Worm (Caenorhabditis elegans) whole organism, L4 larva: ENCODE results near the gene lim-8.
A peak's percentile ranks its signal among the peaks of the same experiment; 100 is the strongest.

ENCODE experiments used
- F10B5.3 ChIP-seq: sonication (generic microtip); optimal IDR thresholded peaks from 2 replicates; lab custom pipeline; 2016; ENCODE audit warnings: mild to moderate bottlenecking, missing genetic modification characterization, missing compliant biosample characterization
- aha-1 ChIP-seq: fragments of 150-350 bp; peaks from one replicate; lab custom pipeline; 2014; ENCODE audit warnings: missing biosample characterization, missing genetic modification characterization
- ama-1 ChIP-seq: fragments of 150-350 bp; optimal IDR thresholded peaks from 2 replicates; lab custom pipeline; 2014; ENCODE audit warnings: inconsistent platforms, mixed read lengths
- arid-1 ChIP-seq: fragments of 200-800 bp; sonication (Bioruptor generic); conservative IDR thresholded peaks from 2 replicates; pipeline ENCODE4 v1.3.6; 2022; ENCODE audit warnings: missing genetic modification reagents, missing genetic modification characterization, missing compliant biosample characterization
- ceh-44 ChIP-seq: fragments of 200-800 bp; sonication (Bioruptor generic); IDR thresholded peaks from 2 replicates; pipeline ENCODE4 v1.3.6; 2022; ENCODE audit warnings: missing genetic modification reagents, missing genetic modification characterization, missing compliant biosample characterization
- dmd-6 ChIP-seq: fragments of 200-800 bp; sonication (Bioruptor generic); IDR thresholded peaks from 2 replicates; pipeline ENCODE4 v1.3.6; 2022; ENCODE audit warnings: missing genetic modification reagents, missing genetic modification characterization, missing compliant biosample characterization
- dpl-1 ChIP-seq: fragments of 150-350 bp; optimal IDR thresholded peaks from 2 replicates; lab custom pipeline; 2014; ENCODE audit warnings: missing biosample characterization, missing genetic modification reagents, missing genetic modification characterization
- dve-1 ChIP-seq: sonication (generic microtip); optimal IDR thresholded peaks from 2 replicates; lab custom pipeline; 2017; ENCODE audit warnings: antibody characterized with exemption, mild to moderate bottlenecking, missing genetic modification characterization, missing compliant biosample characterization; ENCODE audit not compliant: insufficient read depth
- egl-27 ChIP-seq: sonication (generic microtip); optimal IDR thresholded peaks from 3 replicates; lab custom pipeline; 2017; ENCODE audit warnings: missing biosample characterization, missing genetic modification reagents, missing genetic modification characterization
- fos-1 ChIP-seq: fragments of 150-350 bp; optimal IDR thresholded peaks from 2 replicates; lab custom pipeline; 2014; ENCODE audit warnings: missing biosample characterization, missing genetic modification characterization
- gei-8 ChIP-seq: fragments of 200-800 bp; sonication (Bioruptor generic); optimal IDR thresholded peaks from 2 replicates; lab custom pipeline; 2018; ENCODE audit warnings: mild to moderate bottlenecking, missing genetic modification characterization, missing compliant biosample characterization
- hlh-11 ChIP-seq: fragments of 200-800 bp; sonication (Bioruptor generic); optimal IDR thresholded peaks from 2 replicates; lab custom pipeline; 2018; ENCODE audit warnings: mild to moderate bottlenecking, missing genetic modification characterization, missing compliant biosample characterization
- lim-7 ChIP-seq: fragments of 200-800 bp; sonication (Bioruptor generic); IDR thresholded peaks from 2 replicates; pipeline ENCODE4 v1.3.6; 2022; ENCODE audit warnings: missing genetic modification characterization, missing compliant biosample characterization
- lin-1 ChIP-seq: fragments of 200-800 bp; sonication (Bioruptor generic); IDR thresholded peaks from 2 replicates; pipeline ENCODE4 v1.3.6; 2022; ENCODE audit warnings: missing genetic modification reagents, missing genetic modification characterization, missing compliant biosample characterization
- lin-29 ChIP-seq: fragments of 200-800 bp; sonication (Bioruptor generic); IDR thresholded peaks from 2 replicates; pipeline ENCODE4 v1.3.6; 2022; ENCODE audit warnings: missing genetic modification reagents, missing genetic modification characterization, missing compliant biosample characterization
- lsy-2 ChIP-seq, 2 experiments: fragments of 150-350 bp in 1 of 2; sonication (generic microtip) in 1 of 2; optimal IDR thresholded peaks; 2 replicates each; lab custom pipeline; 2014 to 2017; ENCODE audit warnings: missing biosample characterization in 2 of 2, missing genetic modification characterization in 2 of 2
- mdl-1 ChIP-seq, 2 experiments: fragments of 150-350 bp in 1 of 2; sonication (generic microtip) in 1 of 2; optimal IDR thresholded peaks; 2 replicates each; lab custom pipeline; 2014 to 2017; ENCODE audit warnings: missing biosample characterization in 2 of 2, missing genetic modification characterization in 2 of 2
- mep-1 ChIP-seq: fragments of 150-350 bp; sonication (generic microtip); optimal IDR thresholded peaks from 3 replicates; lab custom pipeline; 2014; ENCODE audit warnings: missing biosample characterization, missing genetic modification characterization
- mxl-2 ChIP-seq: fragments of 200-800 bp; sonication (Bioruptor generic); conservative IDR thresholded peaks from 2 replicates; pipeline ENCODE4 v1.3.6; 2022; ENCODE audit warnings: missing genetic modification reagents, missing genetic modification characterization, missing compliant biosample characterization
- nhr-237 ChIP-seq: sonication (generic microtip); optimal IDR thresholded peaks from 2 replicates; lab custom pipeline; 2017; ENCODE audit warnings: missing biosample characterization, missing genetic modification characterization
- nhr-25 ChIP-seq: sonication (generic microtip); optimal IDR thresholded peaks from 2 replicates; lab custom pipeline; 2017; ENCODE audit warnings: missing genetic modification characterization, mild to moderate bottlenecking, missing compliant biosample characterization, antibody characterized with exemption, moderate library complexity, borderline replicate concordance; ENCODE audit not compliant: insufficient read depth
- nhr-28 ChIP-seq: fragments of 150-350 bp; optimal IDR thresholded peaks from 2 replicates; lab custom pipeline; 2014; ENCODE audit warnings: missing biosample characterization, missing genetic modification characterization
- nhr-41 ChIP-seq: fragments of 200-800 bp; sonication (Bioruptor generic); IDR thresholded peaks from 2 replicates; pipeline ENCODE4 v1.3.6; 2022; ENCODE audit warnings: missing genetic modification reagents, missing genetic modification characterization, missing compliant biosample characterization
- nhr-6 ChIP-seq: fragments of 150-350 bp; optimal IDR thresholded peaks from 2 replicates; lab custom pipeline; 2014; ENCODE audit warnings: missing biosample characterization, missing genetic modification characterization
- nhr-76 ChIP-seq: fragments of 150-350 bp; optimal IDR thresholded peaks from 2 replicates; lab custom pipeline; 2014; ENCODE audit warnings: missing biosample characterization, missing genetic modification characterization
- pqm-1 ChIP-seq: sonication (generic microtip); optimal IDR thresholded peaks from 2 replicates; lab custom pipeline; 2017; ENCODE audit warnings: missing biosample characterization, missing genetic modification characterization
- saeg-2 ChIP-seq: fragments of 200-800 bp; sonication (Bioruptor generic); IDR thresholded peaks from 2 replicates; pipeline ENCODE4 v1.3.6; 2022; ENCODE audit warnings: missing genetic modification reagents, missing genetic modification characterization, missing compliant biosample characterization
- unc-130 ChIP-seq: sonication (generic microtip); optimal IDR thresholded peaks from 2 replicates; lab custom pipeline; 2016; ENCODE audit warnings: missing genetic modification reagents, missing genetic modification characterization, missing compliant biosample characterization
- unc-62 ChIP-seq, 3 experiments: fragments of 150-350 bp in 1 of 3; sonication (generic microtip); optimal IDR thresholded peaks in 2 of 3; peaks in 1 of 3; 1 replicate in 1 of 3; 2 replicates in 2 of 3; lab custom pipeline; 2014 to 2017; ENCODE audit warnings: missing biosample characterization in 3 of 3, missing genetic modification characterization in 3 of 3, missing genetic modification reagents in 3 of 3, missing genotype in 1 of 3
- zfp-2 ChIP-seq: sonication (generic microtip); optimal IDR thresholded peaks from 2 replicates; lab custom pipeline; 2016; ENCODE audit warnings: mild to moderate bottlenecking, missing genetic modification characterization, missing compliant biosample characterization

lim-8 gene

DNA sequence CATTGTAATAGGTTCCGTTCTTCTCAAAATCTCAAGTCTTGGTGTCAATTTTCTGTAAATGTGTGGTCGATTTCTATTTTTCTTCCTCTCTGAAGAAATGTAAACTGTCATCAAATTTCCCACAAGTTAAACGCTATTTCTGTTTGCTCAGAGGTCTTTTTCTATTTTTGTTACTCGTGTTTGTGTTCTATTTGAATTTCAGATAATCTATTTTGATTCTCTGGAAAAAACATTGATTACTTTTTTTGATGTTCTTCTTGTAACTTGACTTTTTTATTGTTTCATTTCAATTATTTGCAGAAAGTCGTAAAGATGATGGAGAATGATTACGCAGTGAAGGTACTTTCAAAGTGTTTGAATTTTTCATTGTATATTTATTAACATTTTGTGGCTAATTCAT is at the start of gene lim-8:
lim-8 (plus strand) TSS at position 301 of the 400 bp plus-strand sequence.
- TF ChIP-seq fos-1 (tag; lab: Kevin White, UChicago) (no peak), unc-62 (GFP tag; optimal IDR thresholded peaks at IDR 0.05 in 1 of 2; lab: Kevin White, UChicago) (peak in 1 of 2 experiments; percentile 51), unc-62 (tag; optimal IDR thresholded peaks at IDR 0.05; lab: Kevin White, UChicago) (no peak)

- TF ChIP-seq unc-62 (GFP tag; optimal IDR thresholded peaks at IDR 0.05 in 1 of 2; lab: Kevin White, UChicago) (peak in 1 of 2 experiments; percentile 96), unc-62 (tag; optimal IDR thresholded peaks at IDR 0.05; lab: Kevin White, UChicago) (no peak), gei-8 (GFP tag; lab: Kevin White, UChicago) (no peak)
Observed at ce11 chrIII:6756769-6757168, 45.8 kb upstream of the lim-8 start.

DNA sequence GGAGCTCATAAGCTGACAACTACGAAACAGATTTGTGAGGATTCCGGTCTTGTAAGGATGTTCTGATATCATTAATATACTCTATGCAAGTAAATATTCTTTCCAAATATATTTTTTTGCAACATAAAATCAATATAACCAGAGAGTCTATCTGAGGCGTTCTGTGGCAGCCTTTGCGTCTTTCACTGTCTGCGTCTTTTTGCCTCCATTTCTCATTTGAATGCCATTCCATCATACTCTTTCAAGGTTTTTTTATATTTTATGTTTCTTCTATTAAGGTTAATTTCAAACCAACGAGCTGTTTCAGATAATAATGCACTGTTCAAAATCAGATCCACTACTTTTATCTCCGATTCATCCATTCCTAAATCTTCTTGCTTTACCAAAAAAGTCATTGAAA is 7.3 kb upstream of the lim-8 start, which contains the start of gene R05H11.1:
R05H11.1 (plus strand) TSS at position 301 of the 400 bp plus-strand sequence.
- no peak for TF ChIP-seq F10B5.3 (tag; lab: Kevin White, UChicago)
- no peak for TF ChIP-seq unc-130 (GFP tag; lab: Kevin White, UChicago)
- TF ChIP-seq unc-62 (GFP tag; optimal IDR thresholded peaks at IDR 0.05 in 1 of 2; lab: Kevin White, UChicago), result peak in 1 of 2 experiments; percentile 65
- no peak for TF ChIP-seq unc-62 (tag; optimal IDR thresholded peaks at IDR 0.05; lab: Kevin White, UChicago)
- TF ChIP-seq nhr-41, result no peak

- peak; percentile 58 for TF ChIP-seq nhr-25 (tag; lab: Kevin White, UChicago)
- TF ChIP-seq lsy-2 (tag; optimal IDR thresholded peaks at IDR 0.05; lab: Kevin White, UChicago), result peak in 1 of 2 experiments; percentile 45
- peak in 1 of 2 experiments; percentile 7 for TF ChIP-seq unc-62 (GFP tag; optimal IDR thresholded peaks at IDR 0.05 in 1 of 2; lab: Kevin White, UChicago)
- TF ChIP-seq unc-62 (tag; optimal IDR thresholded peaks at IDR 0.05; lab: Kevin White, UChicago), result no peak
- no peak for TF ChIP-seq saeg-2 (GFP tag; lab: Robert Waterston, UW)
- peak; percentile 41 for TF ChIP-seq dpl-1
- TF ChIP-seq hlh-11 (tag; lab: Kevin White, UChicago), result peak; percentile 76
- peak; percentile 74 for TF ChIP-seq aha-1 (tag; lab: Kevin White, UChicago)
- TF ChIP-seq nhr-28 (tag; lab: Kevin White, UChicago), result peak; percentile 56
- TF ChIP-seq nhr-76 (tag; lab: Kevin White, UChicago), result no peak
- TF ChIP-seq egl-27 (tag; lab: Kevin White, UChicago), result no peak
- TF ChIP-seq mdl-1 (tag; optimal IDR thresholded peaks at IDR 0.05; lab: Kevin White, UChicago), result peak in 1 of 2 experiments; percentile 9
- TF ChIP-seq, all 104 proteins: peak for 8
Observed at ce11 chrIII:6797965-6798364, 4.6 kb upstream of the lim-8 start, which contains the start of gene R05H11.2. TSS of gene R05H11.2 (plus strand) at chrIII:6798297.

DNA sequence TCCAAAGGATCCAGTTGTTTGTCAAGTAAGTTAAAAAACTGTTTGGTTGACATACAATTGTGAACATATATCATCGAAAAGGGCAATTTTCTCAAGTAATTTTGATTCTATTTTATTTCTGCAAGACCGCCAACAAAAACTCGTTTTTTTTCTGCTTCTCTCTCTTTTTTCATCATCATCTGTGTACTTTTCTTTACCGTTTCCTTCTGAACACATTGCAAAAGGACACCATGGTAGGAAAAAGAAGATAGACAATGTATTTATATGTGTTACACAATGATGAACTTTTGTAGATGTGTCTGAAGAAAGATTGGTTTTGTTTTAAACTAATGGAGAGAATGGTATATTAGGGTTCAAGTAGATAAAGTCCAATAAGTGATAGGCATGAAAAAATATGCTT is 3.7 kb upstream of the lim-8 start:
- TF ChIP-seq aha-1 (tag; lab: Kevin White, UChicago) (peak; percentile 34), nhr-28 (tag; lab: Kevin White, UChicago) (peak; percentile 29), arid-1 (GFP tag; lab: Robert Waterston, UW) (no peak)

DNA sequence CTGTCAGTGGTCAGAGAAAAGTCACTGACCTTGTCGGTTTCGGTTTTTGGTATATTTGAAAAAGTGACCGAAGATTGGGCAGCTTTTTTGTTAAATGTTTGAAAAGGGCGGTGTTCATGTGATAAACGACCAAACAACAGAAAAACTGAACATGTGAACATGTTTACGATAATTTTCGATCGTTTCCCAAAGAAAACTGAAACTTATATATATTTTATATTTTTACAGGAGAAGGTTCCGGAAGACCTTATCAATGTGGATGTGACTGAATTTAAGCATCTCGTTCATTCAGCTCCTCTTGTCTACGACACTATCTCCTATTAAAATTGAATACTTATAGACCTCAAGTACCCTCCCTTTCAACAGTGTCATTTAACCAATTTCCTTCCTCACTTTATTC is 2.9 kb upstream of the lim-8 start:
- no peak for TF ChIP-seq nhr-76 (tag; lab: Kevin White, UChicago)
- peak; percentile 52 for TF ChIP-seq aha-1 (tag; lab: Kevin White, UChicago)
- TF ChIP-seq mxl-2 (GFP tag; lab: Robert Waterston, UW), result no peak
- peak; percentile 12 for TF ChIP-seq nhr-28 (tag; lab: Kevin White, UChicago)

DNA sequence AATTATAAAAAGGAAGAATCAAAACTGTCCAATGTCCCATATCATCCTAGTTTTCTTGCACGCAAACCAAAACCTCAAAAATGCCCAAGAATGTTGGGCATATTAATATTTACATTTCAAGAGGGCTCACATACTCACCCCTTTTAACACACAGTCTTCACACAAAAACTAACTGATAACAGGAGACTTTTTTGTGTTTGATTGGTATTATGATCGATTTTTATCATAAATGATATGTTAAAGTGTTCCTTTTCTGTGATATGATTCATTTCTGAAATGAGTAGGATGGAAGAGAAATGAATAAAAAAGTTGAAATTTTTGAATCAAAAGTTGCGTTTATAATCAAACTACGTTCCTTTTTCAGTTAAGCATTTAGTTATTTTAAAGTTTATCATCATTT is 519 bp downstream of the lim-8 start:
- TF ChIP-seq nhr-76 (tag; lab: Kevin White, UChicago) (no peak), lim-7 (GFP tag; lab: Robert Waterston, UW) (no peak), aha-1 (tag; lab: Kevin White, UChicago) (peak; percentile 36), nhr-237 (tag; lab: Kevin White, UChicago) (no peak), mep-1 (tag; lab: Kevin White, UChicago) (peak; percentile 1), lin-29 (GFP tag; lab: Robert Waterston, UW) (no peak), dmd-6 (GFP tag; lab: Robert Waterston, UW) (peak; percentile 19; the same call in 1 of the 2 replicates), nhr-6 (tag; lab: Kevin White, UChicago) (peak; percentile 3), dve-1 (tag; lab: Kevin White, UChicago) (peak; percentile 17), zfp-2 (tag; lab: Kevin White, UChicago) (no peak), nhr-28 (tag; lab: Kevin White, UChicago) (peak; percentile 61), ceh-44 (GFP tag; lab: Robert Waterston, UW) (no peak), F10B5.3 (tag; lab: Kevin White, UChicago) (no peak), ama-1 (lab: Kevin White, UChicago) (no peak), pqm-1 (peak; percentile 82), lin-1 (no peak)
